Worm (Caenorhabditis elegans): ENCODE results near the gene K11H12.6.

The K11H12.6 gene

DNA sequence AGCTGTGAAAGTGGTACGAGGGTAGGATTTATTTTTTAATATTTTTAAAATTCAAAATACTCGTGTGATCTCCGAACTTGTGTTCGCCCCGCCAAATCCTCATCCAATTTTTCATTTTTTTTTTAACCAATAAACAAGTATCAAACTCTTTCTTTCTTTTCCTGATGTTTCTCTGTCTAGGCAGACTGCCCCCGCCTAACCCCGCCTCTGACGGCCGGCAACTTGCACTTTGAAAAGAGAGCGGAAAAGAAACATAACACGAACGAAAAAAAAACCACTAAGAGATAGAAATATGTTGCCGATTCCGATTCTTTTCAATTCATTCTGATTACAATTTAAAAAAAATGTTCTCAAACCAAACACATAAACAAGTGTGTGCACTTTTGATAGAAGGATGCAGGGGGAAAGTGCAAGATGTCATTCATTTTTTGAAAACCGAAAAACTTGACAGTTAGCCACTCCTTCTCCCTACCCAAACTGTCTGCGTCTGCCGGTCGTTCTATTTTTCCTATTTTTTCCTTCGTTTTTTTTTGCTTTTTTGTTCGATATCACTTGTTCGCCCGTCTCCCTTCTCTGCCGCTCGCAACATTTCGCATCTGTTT lies 41.0 kb upstream of the K11H12.6 start:
- TF ChIP-seq nfya-1 (tag; optimal IDR thresholded peaks at IDR 0.05): no peak
- no peak for TF ChIP-seq ceh-30 (tag; optimal IDR thresholded peaks at IDR 0.05)
- TF ChIP-seq Y22D7AL.16 (tag; optimal IDR thresholded peaks at IDR 0.05): no peak
- TF ChIP-seq fax-1 (tag; optimal IDR thresholded peaks at IDR 0.05): no peak
- no peak for TF ChIP-seq ahr-1 (tag; optimal IDR thresholded peaks at IDR 0.05)
- TF ChIP-seq ceh-31 (tag; optimal IDR thresholded peaks at IDR 0.05): no peak
- no peak for TF ChIP-seq elt-4 (tag; optimal IDR thresholded peaks at IDR 0.05)
- no peak for TF ChIP-seq hlh-8 (tag; optimal IDR thresholded peaks at IDR 0.05)
- TF ChIP-seq pat-9 (tag; optimal IDR thresholded peaks at IDR 0.05): no peak
- no peak for TF ChIP-seq C08G9.2 (tag; optimal IDR thresholded peaks at IDR 0.05)
- no peak for TF ChIP-seq ttx-3 (tag; optimal IDR thresholded peaks at IDR 0.05)
- no peak for TF ChIP-seq F13H6.1 (tag; optimal IDR thresholded peaks at IDR 0.05)
- no peak for TF ChIP-seq dmd-4 (tag; optimal IDR thresholded peaks at IDR 0.05; ENCODE audit: borderline replicate concordance)
- TF ChIP-seq ceh-24 (tag; optimal IDR thresholded peaks at IDR 0.05): no peak
- TF ChIP-seq madf-2 (tag; optimal IDR thresholded peaks at IDR 0.05): no peak
- TF ChIP-seq unc-42 (tag; optimal IDR thresholded peaks at IDR 0.05): no peak
- TF ChIP-seq hlh-13 (GFP tag; optimal IDR thresholded peaks at IDR 0.05): no peak
- no peak for TF ChIP-seq ceh-14 (tag; optimal IDR thresholded peaks at IDR 0.05)

DNA sequence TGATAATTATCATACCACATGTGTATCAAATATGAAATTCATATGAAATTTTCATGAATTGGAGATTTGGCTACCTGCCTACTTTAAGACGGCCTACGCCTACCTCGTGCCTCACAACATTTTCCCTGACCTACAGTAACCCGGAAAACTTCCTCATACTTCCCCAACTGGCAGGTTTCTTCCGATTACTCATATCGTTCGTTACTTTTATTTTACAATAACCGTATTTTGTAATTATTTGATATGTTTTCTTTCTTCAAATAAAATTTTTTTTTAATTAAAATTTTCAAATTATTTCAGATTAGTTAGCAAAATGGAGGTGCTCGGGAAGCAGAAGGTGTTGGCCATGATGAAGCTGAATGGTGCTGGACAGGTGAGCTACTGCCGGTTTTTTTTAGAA lies 39.9 kb upstream of the K11H12.6 start, which contains the start of gene nhr-76:
TSS of gene nhr-76 (plus strand) at position 301 of the 400 bp plus-strand sequence.
- TF ChIP-seq nhr-11 (tag; optimal IDR thresholded peaks at IDR 0.05): no peak
- no peak for TF ChIP-seq fax-1 (tag; optimal IDR thresholded peaks at IDR 0.05)
- TF ChIP-seq pqm-1 (tag; optimal IDR thresholded peaks at IDR 0.05): no peak
- no peak for TF ChIP-seq ceh-22 (tag; optimal IDR thresholded peaks at IDR 0.05)
- TF ChIP-seq nfya-1 (tag; optimal IDR thresholded peaks at IDR 0.05): no peak
- TF ChIP-seq rnt-1 (tag; optimal IDR thresholded peaks at IDR 0.05): no peak
- TF ChIP-seq fkh-10 (GFP tag; optimal IDR thresholded peaks at IDR 0.05): no peak
- TF ChIP-seq ceh-2 (tag; optimal IDR thresholded peaks at IDR 0.05): no peak

DNA sequence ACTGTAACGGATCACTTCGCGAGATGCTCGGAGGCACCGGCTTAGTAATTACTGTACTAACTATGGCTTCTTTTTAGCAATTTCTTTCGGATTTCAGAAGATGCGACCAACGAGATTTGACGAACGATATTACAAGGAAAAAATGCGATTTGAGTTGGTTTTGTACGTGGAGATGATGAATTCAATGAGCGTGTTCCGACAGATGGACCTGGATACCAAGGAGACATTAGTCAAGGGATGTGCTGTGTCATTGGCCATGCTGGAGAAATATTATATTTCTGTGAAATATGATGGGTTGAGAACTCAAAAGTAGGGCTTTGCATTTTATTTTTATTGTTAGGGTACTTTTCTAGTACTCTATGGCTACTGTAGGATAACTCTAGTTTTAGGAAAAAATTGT lies 36.5 kb upstream of the K11H12.6 start:
- no peak for TF ChIP-seq Y22D7AL.16 (tag; optimal IDR thresholded peaks at IDR 0.05)
- TF ChIP-seq ceh-6 (GFP tag; optimal IDR thresholded peaks at IDR 0.05): no peak
- no peak for TF ChIP-seq madf-2 (tag; optimal IDR thresholded peaks at IDR 0.05)
- TF ChIP-seq ceh-45 (GFP tag; IDR thresholded peaks at IDR 0.05): no peak
- no peak for TF ChIP-seq unc-86 (tag; optimal IDR thresholded peaks at IDR 0.05)
- TF ChIP-seq F13H6.1 (tag; optimal IDR thresholded peaks at IDR 0.05): no peak
- no peak for TF ChIP-seq ceh-22 (tag; optimal IDR thresholded peaks at IDR 0.05)
- TF ChIP-seq pros-1 (tag; optimal IDR thresholded peaks at IDR 0.05): no peak
- no peak for TF ChIP-seq ceh-14 (tag; optimal IDR thresholded peaks at IDR 0.05)
- TF ChIP-seq K02D7.2 (tag; optimal IDR thresholded peaks at IDR 0.05): no peak
- no peak for TF ChIP-seq dve-1 (tag; optimal IDR thresholded peaks at IDR 0.05)
- TF ChIP-seq ref-2 (tag; optimal IDR thresholded peaks at IDR 0.05): no peak
- TF ChIP-seq ceh-18 (tag; optimal IDR thresholded peaks at IDR 0.05): no peak
- TF ChIP-seq hlh-13 (GFP tag; optimal IDR thresholded peaks at IDR 0.05): no peak
- no peak for TF ChIP-seq pha-4 (tag; optimal IDR thresholded peaks at IDR 0.05)
- TF ChIP-seq ceh-30 (tag; optimal IDR thresholded peaks at IDR 0.05): no peak
- TF ChIP-seq ahr-1 (tag; optimal IDR thresholded peaks at IDR 0.05): no peak
- TF ChIP-seq npax-4 (tag; optimal IDR thresholded peaks at IDR 0.05): no peak
- TF ChIP-seq zip-5 (tag; optimal IDR thresholded peaks at IDR 0.05): no peak

DNA sequence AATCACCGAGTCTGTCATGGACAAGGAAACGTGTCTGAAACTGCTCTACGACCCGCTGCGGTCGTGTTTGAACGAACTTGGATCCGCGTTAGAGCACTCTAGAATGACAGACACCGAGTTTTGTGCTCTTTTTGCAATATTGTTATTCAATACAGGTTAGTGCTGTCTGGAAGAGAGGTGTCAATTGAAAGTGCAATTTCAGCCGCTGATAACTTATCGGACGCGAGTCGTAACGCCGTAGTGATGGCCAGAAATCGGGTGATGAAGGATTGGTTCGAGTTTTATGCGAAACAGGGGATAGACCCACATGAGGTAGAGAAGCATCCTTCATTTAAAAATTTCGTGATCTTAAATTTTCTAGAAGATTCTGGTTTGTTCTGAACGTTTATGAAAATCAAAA lies 35.2 kb upstream of the K11H12.6 start:
- no peak for TF ChIP-seq pha-2 (tag; optimal IDR thresholded peaks at IDR 0.05)
- no peak for TF ChIP-seq nhr-232 (tag; optimal IDR thresholded peaks at IDR 0.05)
- no peak for TF ChIP-seq fkh-6 (tag; optimal IDR thresholded peaks at IDR 0.05)
- TF ChIP-seq unc-86 (tag; optimal IDR thresholded peaks at IDR 0.05): no peak
- TF ChIP-seq nhr-11 (tag; optimal IDR thresholded peaks at IDR 0.05): no peak
- no peak for TF ChIP-seq ttx-3 (tag; optimal IDR thresholded peaks at IDR 0.05)

Data from whole organism, late embryonic.